Worm (Caenorhabditis elegans): ENCODE measurements around the gene col-20.

DNA sequence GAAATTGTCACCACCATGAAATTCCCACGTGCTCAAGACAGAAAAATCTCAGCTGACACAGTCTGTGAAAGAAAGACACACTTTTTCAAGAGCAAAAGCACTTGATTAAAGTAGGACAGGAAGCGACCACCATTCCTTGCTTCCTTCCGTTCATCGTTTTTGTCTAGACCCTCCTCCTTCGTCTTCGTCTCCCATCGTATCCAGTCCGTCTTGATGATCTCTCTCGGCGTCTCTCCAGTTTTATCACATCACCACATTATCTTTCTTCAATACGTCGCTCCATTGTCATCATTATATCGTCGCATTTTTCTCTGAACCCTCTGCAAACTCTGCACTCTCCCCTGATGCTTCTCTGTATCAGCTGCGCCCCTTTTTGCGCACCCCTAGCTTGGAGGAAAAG, 37.6 kb upstream of the col-20 start:
- TF ChIP-seq tbx-2 (tag; optimal IDR thresholded peaks at IDR 0.05) (no peak), nfya-1 (tag; optimal IDR thresholded peaks at IDR 0.05) (no peak), elt-2 (tag; optimal IDR thresholded peaks at IDR 0.05) (peak; percentile 22), ets-4 (tag; optimal IDR thresholded peaks at IDR 0.05) (no peak), ama-1 (optimal IDR thresholded peaks at IDR 0.05) (no peak), ref-2 (tag; optimal IDR thresholded peaks at IDR 0.05) (no peak), ztf-16 (tag; optimal IDR thresholded peaks at IDR 0.05) (no peak), pha-4 (tag; optimal IDR thresholded peaks at IDR 0.05) (no peak), ceh-45 (GFP tag; IDR thresholded peaks at IDR 0.05) (no peak), pax-1 (tag; optimal IDR thresholded peaks at IDR 0.05) (no peak), hlh-30 (tag; optimal IDR thresholded peaks at IDR 0.05; ENCODE audit: insufficient read depth) (no peak), sox-4 (tag; optimal IDR thresholded peaks at IDR 0.05) (no peak), ceh-48 (tag; optimal IDR thresholded peaks at IDR 0.05) (no peak)

Data from whole organism, late embryonic.